Worm (Caenorhabditis elegans): ENCODE data around the gene tag-65.
A peak's percentile ranks its signal among the peaks of the same experiment; 100 is the strongest.

- no peak for TF ChIP-seq ama-1 (optimal IDR thresholded peaks at IDR 0.05)
- TF ChIP-seq hnd-1 (tag; optimal IDR thresholded peaks at IDR 0.05) = no peak
- TF ChIP-seq scrt-1 (GFP tag; IDR thresholded peaks at IDR 0.05) = 0 out of 2 replicates have a peak, but pooled peaks have one; percentile 62
- no peak for TF ChIP-seq tra-4 (tag; optimal IDR thresholded peaks at IDR 0.05)
- TF ChIP-seq tbx-37 (GFP tag; conservative IDR thresholded peaks at IDR 0.05) = no peak
- no peak for TF ChIP-seq hmbx-1 (tag; optimal IDR thresholded peaks at IDR 0.05)
- peak; percentile 50; the same call in 1 of the 2 replicates for TF ChIP-seq flt-1 (GFP tag; IDR thresholded peaks at IDR 0.05)
- no peak for TF ChIP-seq F13C5.2 (tag; optimal IDR thresholded peaks at IDR 0.05)
Observed at ce11 chrV:13645848-13646578, 32.4 kb downstream of the tag-65 start.

Measured in whole organism, early embryonic.